Fruit fly (Drosophila melanogaster) whole organism, embryonic: ENCODE results near the gene CG7945.

Source experiments
- Asciz ChIP-seq: fragments of 200-800 bp; sonication (Bioruptor generic); optimal IDR thresholded peaks from 2 replicates; lab custom pipeline; 2017; ENCODE audit warnings: missing biosample characterization, mild to moderate bottlenecking, missing genetic modification characterization, missing genetic modification reagents
- Bteb2 ChIP-seq: fragments of 200-800 bp; sonication (Bioruptor generic); optimal IDR thresholded peaks from 2 replicates; lab custom pipeline; 2016; ENCODE audit warnings: missing biosample characterization, missing genetic modification characterization
- CG10979 ChIP-seq: fragments of 200-800 bp; sonication (Bioruptor generic); optimal IDR thresholded peaks from 2 replicates; lab custom pipeline; 2018; ENCODE audit warnings: missing biosample characterization, mild to moderate bottlenecking, missing genetic modification characterization, moderate library complexity
- CG11504 ChIP-seq: fragments of 200-800 bp; sonication (Bioruptor generic); optimal IDR thresholded peaks from 3 replicates; lab custom pipeline; 2019; ENCODE audit warnings: missing biosample characterization, mild to moderate bottlenecking, missing genetic modification characterization, moderate library complexity
- CG14710 ChIP-seq: fragments of 200-800 bp; sonication (Bioruptor generic); optimal IDR thresholded peaks from 3 replicates; lab custom pipeline; 2019; ENCODE audit warnings: missing biosample characterization, mild to moderate bottlenecking, missing genetic modification characterization, moderate library complexity
- CG15011 ChIP-seq: fragments of 200-800 bp; sonication (Bioruptor generic); optimal IDR thresholded peaks from 3 replicates; lab custom pipeline; 2018; ENCODE audit warnings: missing biosample characterization, mild to moderate bottlenecking, missing genetic modification characterization
- CG15601 ChIP-seq: fragments of 200-800 bp; sonication (Bioruptor generic); optimal IDR thresholded peaks from 3 replicates; lab custom pipeline; 2019; ENCODE audit warnings: missing biosample characterization, mild to moderate bottlenecking, missing genetic modification characterization, moderate library complexity
- CG1603 ChIP-seq: fragments of 200-800 bp; sonication (Bioruptor generic); optimal IDR thresholded peaks from 2 replicates; lab custom pipeline; 2019; ENCODE audit warnings: missing biosample characterization, mild to moderate bottlenecking, missing genetic modification characterization, moderate library complexity
- CG18262 ChIP-seq: fragments of 200-800 bp; optimal IDR thresholded peaks from 3 replicates; lab custom pipeline; 2019; ENCODE audit warnings: missing biosample characterization, mild to moderate bottlenecking, missing genetic modification characterization, moderate library complexity
- CG31441 ChIP-seq: fragments of 200-800 bp; sonication (Bioruptor generic); IDR thresholded peaks from 2 replicates; pipeline ENCODE4 v1.3.6; 2022; ENCODE audit warnings: missing biosample characterization, missing genetic modification characterization
- CG32772 ChIP-seq: fragments of 200-800 bp; sonication (Bioruptor generic); IDR thresholded peaks from 2 replicates; pipeline ENCODE4 v1.3.6; 2022; ENCODE audit warnings: missing biosample characterization, missing genetic modification characterization
- CG34376 ChIP-seq: fragments of 200-800 bp; sonication (Bioruptor generic); optimal IDR thresholded peaks from 2 replicates; lab custom pipeline; 2018; ENCODE audit warnings: missing biosample characterization, mild to moderate bottlenecking, missing genetic modification characterization
- Gug ChIP-seq: fragments of 200-800 bp; sonication (Bioruptor generic); IDR thresholded peaks from 4 replicates; pipeline ENCODE4 v1.3.6; 2022; ENCODE audit warnings: missing biosample characterization, missing genetic modification characterization
- Hand ChIP-seq: fragments of 200-800 bp; sonication (Bioruptor generic); optimal IDR thresholded peaks from 2 replicates; lab custom pipeline; 2017; ENCODE audit warnings: mild to moderate bottlenecking, missing biosample characterization, missing genetic modification reagents, missing genetic modification characterization
- Opbp ChIP-seq: fragments of 200-800 bp; sonication (Bioruptor generic); IDR thresholded peaks from 3 replicates; pipeline ENCODE4 v1.3.6; 2022; ENCODE audit warnings: missing biosample characterization, missing genetic modification characterization; ENCODE audit not compliant: partially characterized antibody
- Rx ChIP-seq: fragments of 200-800 bp; sonication (Bioruptor generic); IDR thresholded peaks from 2 replicates; pipeline ENCODE4 v1.3.6; 2022; ENCODE audit warnings: missing biosample characterization, missing genetic modification characterization
- Sox102F ChIP-seq: fragments of 200-800 bp; sonication (Bioruptor generic); optimal IDR thresholded peaks from 2 replicates; lab custom pipeline; 2018; ENCODE audit warnings: missing biosample characterization, mild to moderate bottlenecking, missing genetic modification characterization, moderate library complexity
- Stat92E ChIP-seq, 3 experiments: fragments of >200 bp in 2 of 3; fragments of 200-800 bp in 1 of 3; sonication (Bioruptor generic) in 1 of 3; optimal IDR thresholded peaks; 2 replicates each; lab custom pipeline; 2017 to 2019; ENCODE audit warnings: missing biosample characterization in 3 of 3, missing genetic modification characterization in 3 of 3, mild to moderate bottlenecking in 1 of 3, moderate library complexity in 1 of 3
- Taf1 ChIP-seq: fragments of 200-800 bp; sonication (Bioruptor generic); IDR thresholded peaks from 2 replicates; pipeline ENCODE4 v1.3.6; 2022; ENCODE audit warnings: missing biosample characterization, missing genetic modification characterization
- Xrp1 ChIP-seq: fragments of 200-800 bp; sonication (Bioruptor generic); IDR thresholded peaks from 2 replicates; pipeline ENCODE4 v1.3.6; 2022; ENCODE audit warnings: missing biosample characterization, missing genetic modification characterization
- ap ChIP-seq: fragments of 200-800 bp; sonication (Bioruptor generic); IDR thresholded peaks from 2 replicates; pipeline ENCODE4 v1.3.6; 2022; ENCODE audit warnings: missing biosample characterization, missing genetic modification characterization
- ara ChIP-seq: fragments of 200-800 bp; sonication (Bioruptor generic); IDR thresholded peaks from 2 replicates; pipeline ENCODE4 v1.3.6; 2022; ENCODE audit warnings: missing biosample characterization, missing genetic modification characterization
- ase ChIP-seq: fragments of 200-800 bp; sonication (Bioruptor generic); IDR thresholded peaks from 3 replicates; pipeline ENCODE4 v1.3.6; 2022; ENCODE audit warnings: missing biosample characterization, missing genetic modification characterization
- cg ChIP-seq: fragments of 200-800 bp; sonication (Bioruptor generic); optimal IDR thresholded peaks from 3 replicates; lab custom pipeline; 2019; ENCODE audit warnings: missing biosample characterization, mild to moderate bottlenecking, missing genetic modification characterization, moderate library complexity
- ci ChIP-seq: fragments of 200-800 bp; sonication (Bioruptor generic); IDR thresholded peaks from 3 replicates; pipeline ENCODE4 v1.3.6; 2022; ENCODE audit warnings: missing biosample characterization, missing genetic modification characterization
- crp ChIP-seq, 2 experiments: fragments of 200-800 bp; sonication (Bioruptor generic); optimal IDR thresholded peaks; 2 replicates in 1 of 2; 3 replicates in 1 of 2; lab custom pipeline; 2017; ENCODE audit warnings: missing biosample characterization in 2 of 2, missing genetic modification characterization in 2 of 2, mild to moderate bottlenecking in 1 of 2, moderate library complexity in 1 of 2
- dmrt99B ChIP-seq: fragments of 200-800 bp; sonication (Bioruptor generic); optimal IDR thresholded peaks from 2 replicates; lab custom pipeline; 2018; ENCODE audit warnings: missing biosample characterization, mild to moderate bottlenecking, missing genetic modification characterization, moderate library complexity
- gem ChIP-seq: fragments of 200-800 bp; sonication (Bioruptor generic); optimal IDR thresholded peaks from 2 replicates; lab custom pipeline; 2019; ENCODE audit warnings: missing biosample characterization, mild to moderate bottlenecking, missing genetic modification characterization, moderate library complexity
- grn ChIP-seq: fragments of 200-800 bp; sonication (Bioruptor generic); optimal IDR thresholded peaks from 3 replicates; lab custom pipeline; 2017; ENCODE audit warnings: missing biosample characterization, missing genetic modification characterization
- kay ChIP-seq: fragments of 200-800 bp; sonication (Bioruptor generic); optimal IDR thresholded peaks from 2 replicates; lab custom pipeline; 2016; ENCODE audit warnings: missing biosample characterization, missing genetic modification characterization
- kni ChIP-seq: fragments of 200-800 bp; sonication (Bioruptor generic); optimal IDR thresholded peaks from 3 replicates; lab custom pipeline; 2017; ENCODE audit warnings: mild to moderate bottlenecking, missing biosample characterization, missing genetic modification reagents, missing genetic modification characterization
- lab ChIP-seq: fragments of 200-800 bp; sonication (Bioruptor generic); optimal IDR thresholded peaks from 3 replicates; lab custom pipeline; 2017; ENCODE audit warnings: missing biosample characterization, missing genetic modification characterization, mild to moderate bottlenecking, moderate library complexity, missing genetic modification reagents
- lmd ChIP-seq: fragments of 200-800 bp; sonication (Bioruptor generic); IDR thresholded peaks from 2 replicates; pipeline ENCODE4 v1.3.6; 2022; ENCODE audit warnings: missing biosample characterization, missing genetic modification characterization
- lov ChIP-seq, 2 experiments: fragments of 200-800 bp in 1 of 2; fragments of >200 bp in 1 of 2; sonication (Bioruptor generic) in 1 of 2; IDR thresholded peaks in 1 of 2; optimal IDR thresholded peaks in 1 of 2; 2 replicates in 1 of 2; 3 replicates in 1 of 2; pipeline versions ENCODE4 v1.3.6 to Lab custom; 2017 to 2022; ENCODE audit warnings: missing biosample characterization in 1 of 2, missing genetic modification characterization in 1 of 2
- pan ChIP-seq, 4 experiments: fragments of >200 bp in 3 of 4; fragments of 200-800 bp in 1 of 4; sonication (Bioruptor generic) in 1 of 4; optimal IDR thresholded peaks in 3 of 4; IDR thresholded peaks in 1 of 4; 2 replicates each; pipeline versions ENCODE4 v1.3.6 to Lab custom; 2017 to 2022; ENCODE audit warnings: missing biosample characterization in 2 of 4, missing genetic modification characterization in 2 of 4, mixed read lengths in 1 of 4
- phol ChIP-seq: fragments of 200-800 bp; sonication (Bioruptor generic); optimal IDR thresholded peaks from 3 replicates; lab custom pipeline; 2018; ENCODE audit warnings: missing biosample characterization, mild to moderate bottlenecking, missing genetic modification characterization, moderate library complexity
- ranshi ChIP-seq: fragments of 200-800 bp; sonication (Bioruptor generic); IDR thresholded peaks from 2 replicates; pipeline ENCODE4 v1.3.6; 2022; ENCODE audit warnings: missing biosample characterization, missing genetic modification characterization
- row ChIP-seq: fragments of 200-800 bp; sonication (Bioruptor generic); IDR thresholded peaks from 3 replicates; pipeline ENCODE4 v1.3.6; 2022; ENCODE audit warnings: missing biosample characterization, missing genetic modification characterization
- sd ChIP-seq: fragments of 200-800 bp; sonication (Bioruptor generic); optimal IDR thresholded peaks from 3 replicates; lab custom pipeline; 2018; ENCODE audit warnings: missing biosample characterization, mild to moderate bottlenecking, missing genetic modification characterization, moderate library complexity
- sens ChIP-seq: fragments of 200-800 bp; sonication (Bioruptor generic); peaks from one replicate; lab custom pipeline; 2016; ENCODE audit warnings: missing biosample characterization, missing genetic modification characterization
- vvl ChIP-seq: fragments of 200-800 bp; sonication (Bioruptor generic); IDR thresholded peaks from 2 replicates; pipeline ENCODE4 v1.3.6; 2022; ENCODE audit warnings: missing biosample characterization, missing genetic modification characterization
- wdn ChIP-seq: fragments of 200-800 bp; sonication (Bioruptor generic); IDR thresholded peaks from 2 replicates; pipeline ENCODE4 v1.3.6; 2022; ENCODE audit warnings: missing biosample characterization, missing genetic modification characterization
- zf30C ChIP-seq: fragments of 200-800 bp; sonication (Bioruptor generic); optimal IDR thresholded peaks from 3 replicates; lab custom pipeline; 2018; ENCODE audit warnings: missing biosample characterization, mild to moderate bottlenecking, missing genetic modification characterization

Gene CG7945

dm6 chr3L:15544455-15545415 is 20.8 kb upstream of the CG7945 start (continued):
- TF ChIP-seq Xrp1 (GFP tag; lab: Robert Waterston, UW) (peak; percentile 35), Stat92E (GFP tag; optimal IDR thresholded peaks at IDR 0.05; lab: Kevin White, UChicago) (peak in 1 of 3 experiments; percentile 24), Taf1 (GFP tag; lab: Robert Waterston, UW) (no peak), kni (GFP tag; lab: Kevin White, UChicago) (peak; percentile 17), Gug (peak; percentile 16; the same call in 1 of the 4 replicates), CG10979 (tag; lab: Kevin White, UChicago) (peak; percentile 8), cg (peak; percentile 88), phol (peak; percentile 23), gem (peak; percentile 4), grn (GFP tag; lab: Kevin White, UChicago) (no peak), CG15011 (GFP tag; lab: Kevin White, UChicago) (no peak), lov (optimal IDR thresholded peaks at IDR 0.05; lab: Kevin White, UChicago) (no peak), lov (GFP tag; IDR thresholded peaks at IDR 0.05; lab: Robert Waterston, UW) (0 out of 3 replicates have a peak, but pooled peaks have one; percentile 32), Rx (GFP tag; lab: Robert Waterston, UW) (no peak), kay (GFP tag; lab: Kevin White, UChicago) (no peak), CG18262 (tag; lab: Kevin White, UChicago) (peak; percentile 41), CG14710 (tag; lab: Kevin White, UChicago) (peak; percentile 6), wdn (GFP tag; lab: Robert Waterston, UW) (no peak), Opbp (0 out of 3 replicates have a peak, but pooled peaks have one; percentile 12), sd (tag; lab: Kevin White, UChicago) (peak; percentile 53), crp (GFP tag; optimal IDR thresholded peaks at IDR 0.05; lab: Kevin White, UChicago) (no peak), CG15601 (tag; lab: Kevin White, UChicago) (peak; percentile 6), sens (peak; percentile 66), Hand (GFP tag; lab: Kevin White, UChicago) (no peak), Bteb2 (no peak), Asciz (GFP tag; lab: Kevin White, UChicago) (peak; percentile 26), CG31441 (GFP tag; lab: Robert Waterston, UW) (0 out of 2 replicates have a peak, but pooled peaks have one; percentile 17), ap (GFP tag; lab: Robert Waterston, UW) (no peak), row (GFP tag; lab: Robert Waterston, UW) (0 out of 3 replicates have a peak, but pooled peaks have one; percentile 10), CG34376 (GFP tag; lab: Kevin White, UChicago) (no peak), CG1603 (peak; percentile 31), ara (GFP tag; lab: Robert Waterston, UW) (peak; percentile 19; the same call in 1 of the 2 replicates), vvl (GFP tag; lab: Robert Waterston, UW) (peak; percentile 12; the same call in 1 of the 2 replicates), CG11504 (tag; lab: Kevin White, UChicago) (peak; percentile 21), zf30C (GFP tag; lab: Kevin White, UChicago) (peak; percentile 45), CG32772 (GFP tag; lab: Robert Waterston, UW) (no peak), ase (0 out of 3 replicates have a peak, but pooled peaks have one; percentile 26), lab (GFP tag; lab: Kevin White, UChicago) (peak; percentile 12), Sox102F (GFP tag; lab: Kevin White, UChicago) (peak; percentile 17), lmd (GFP tag; lab: Robert Waterston, UW) (0 out of 2 replicates have a peak, but pooled peaks have one; percentile 17), dmrt99B (tag; lab: Kevin White, UChicago) (peak; percentile 20), ranshi (GFP tag; lab: Robert Waterston, UW) (0 out of 2 replicates have a peak, but pooled peaks have one; percentile 6), ci (GFP tag; lab: Robert Waterston, UW) (peak; percentile 46; the same call in 1 of the 3 replicates), pan (optimal IDR thresholded peaks at IDR 0.05; lab: Kevin White, UChicago) (no peak), pan (GFP tag; optimal IDR thresholded peaks at IDR 0.05 in 1 of 2, IDR thresholded peaks at IDR 0.05 in 1 of 2) (peak in 1 of 2 experiments; percentile 19)
